Worm (Caenorhabditis elegans) whole organism, young adult: ENCODE measurements around the gene try-5.

Experiments
- B0019.2 ChIP-seq: fragments of 200-800 bp; sonication (Bioruptor generic); conservative IDR thresholded peaks from 2 replicates; pipeline ENCODE4 v1.3.6; 2022; ENCODE audit warnings: missing genetic modification reagents, missing genetic modification characterization, missing compliant biosample characterization
- C06A6.2 ChIP-seq: fragments of 200-800 bp; sonication (Bioruptor generic); conservative IDR thresholded peaks from 2 replicates; pipeline ENCODE4 v1.3.6; 2022; ENCODE audit warnings: missing genetic modification characterization, missing compliant biosample characterization
- D2030.7 ChIP-seq: fragments of 200-800 bp; sonication (Bioruptor generic); IDR thresholded peaks from 2 replicates; pipeline ENCODE4 v1.3.6; 2022; ENCODE audit warnings: missing genetic modification reagents, missing genetic modification characterization, missing compliant biosample characterization
- F39B2.1 ChIP-seq: fragments of 200-800 bp; sonication (Bioruptor generic); IDR thresholded peaks from 2 replicates; pipeline ENCODE4 v1.3.6; 2022; ENCODE audit warnings: missing genetic modification reagents, missing genetic modification characterization, missing compliant biosample characterization
- K11D2.4 ChIP-seq: fragments of 200-800 bp; sonication (Bioruptor generic); IDR thresholded peaks from 2 replicates; pipeline ENCODE4 v1.3.6; 2022; ENCODE audit warnings: missing genetic modification reagents, missing genetic modification characterization, missing compliant biosample characterization
- T26A5.8 ChIP-seq: sonication (generic microtip); optimal IDR thresholded peaks from 2 replicates; lab custom pipeline; 2016; ENCODE audit warnings: missing genetic modification characterization, missing compliant biosample characterization
- Y53F4B.3 ChIP-seq: fragments of 200-800 bp; sonication (Bioruptor generic); IDR thresholded peaks from 2 replicates; pipeline ENCODE4 v1.3.6; 2022; ENCODE audit warnings: missing genetic modification reagents, missing genetic modification characterization, missing compliant biosample characterization
- Y56A3A.18 ChIP-seq: fragments of 200-800 bp; sonication (Bioruptor generic); IDR thresholded peaks from 2 replicates; pipeline ENCODE4 v1.3.6; 2022; ENCODE audit warnings: missing genetic modification reagents, missing genetic modification characterization, missing compliant biosample characterization
- akir-1 ChIP-seq: fragments of 200-800 bp; sonication (Bioruptor generic); optimal IDR thresholded peaks from 2 replicates; lab custom pipeline; 2018; ENCODE audit warnings: mild to moderate bottlenecking, missing genetic modification characterization, moderate library complexity, missing compliant biosample characterization
- atf-7 ChIP-seq: sonication (generic microtip); optimal IDR thresholded peaks from 2 replicates; lab custom pipeline; 2017; ENCODE audit warnings: mild to moderate bottlenecking, missing genetic modification characterization, missing compliant biosample characterization
- attf-3 ChIP-seq: fragments of 200-800 bp; sonication (Bioruptor generic); conservative IDR thresholded peaks from 2 replicates; pipeline ENCODE4 v1.3.6; 2022; ENCODE audit warnings: missing genetic modification reagents, missing genetic modification characterization, missing compliant biosample characterization
- ceh-91 ChIP-seq: fragments of 200-800 bp; sonication (Bioruptor generic); IDR thresholded peaks from 2 replicates; pipeline ENCODE4 v1.3.6; 2022; ENCODE audit warnings: missing genetic modification reagents, missing genetic modification characterization, missing compliant biosample characterization
- chd-7 ChIP-seq: sonication (generic microtip); optimal IDR thresholded peaks from 2 replicates; lab custom pipeline; 2016; ENCODE audit warnings: mild to moderate bottlenecking, missing genetic modification characterization, moderate library complexity, missing compliant biosample characterization
- dox-1 ChIP-seq: fragments of 200-800 bp; sonication (Bioruptor generic); IDR thresholded peaks from 2 replicates; pipeline ENCODE4 v1.3.6; 2022; ENCODE audit warnings: missing genetic modification reagents, missing genetic modification characterization, missing compliant biosample characterization
- efl-1 ChIP-seq: fragments of 150-350 bp; optimal IDR thresholded peaks from 2 replicates; lab custom pipeline; 2014; ENCODE audit warnings: missing biosample characterization, missing genetic modification reagents, missing genetic modification characterization
- egl-44 ChIP-seq: fragments of 200-800 bp; sonication (Bioruptor generic); IDR thresholded peaks from 2 replicates; pipeline ENCODE4 v1.3.6; 2022; ENCODE audit warnings: missing genetic modification reagents, missing genetic modification characterization, missing compliant biosample characterization
- ekl-4 ChIP-seq: fragments of 200-800 bp; sonication (Bioruptor generic); IDR thresholded peaks from 2 replicates; pipeline ENCODE4 v1.3.6; 2022; ENCODE audit warnings: missing genetic modification reagents, missing genetic modification characterization, missing compliant biosample characterization
- him-1 ChIP-seq: sonication (generic microtip); optimal IDR thresholded peaks from 2 replicates; lab custom pipeline; 2016; ENCODE audit warnings: missing genotype, missing genetic modification reagents, missing genetic modification characterization, missing compliant biosample characterization
- hlh-26 ChIP-seq: fragments of 200-800 bp; sonication (Bioruptor generic); conservative IDR thresholded peaks from 2 replicates; pipeline ENCODE4 v1.3.6; 2022; ENCODE audit warnings: missing genetic modification reagents, missing genetic modification characterization, missing compliant biosample characterization
- hrde-1 ChIP-seq: sonication (generic microtip); optimal IDR thresholded peaks from 2 replicates; lab custom pipeline; 2016; ENCODE audit warnings: missing genetic modification characterization, mild to moderate bottlenecking, missing compliant biosample characterization, moderate library complexity, missing genotype, missing genetic modification reagents, borderline replicate concordance
- madf-10 ChIP-seq: sonication (generic microtip); optimal IDR thresholded peaks from 2 replicates; lab custom pipeline; 2016; ENCODE audit warnings: mild to moderate bottlenecking, missing genetic modification characterization, missing compliant biosample characterization
- madf-3 ChIP-seq: fragments of 200-800 bp; sonication (Bioruptor generic); IDR thresholded peaks from 2 replicates; pipeline ENCODE4 v1.3.6; 2022; ENCODE audit warnings: missing genetic modification reagents, missing genetic modification characterization, missing compliant biosample characterization
- mes-4 ChIP-seq: sonication (generic microtip); optimal IDR thresholded peaks from 2 replicates; lab custom pipeline; 2016; ENCODE audit warnings: missing genotype, missing genetic modification characterization, missing compliant biosample characterization
- nfya-1 ChIP-seq: sonication (generic microtip); optimal IDR thresholded peaks from 2 replicates; lab custom pipeline; 2017; ENCODE audit warnings: antibody characterized with exemption, missing compliant biosample characterization, missing genetic modification characterization, borderline replicate concordance; ENCODE audit not compliant: insufficient read depth
- nhr-120 ChIP-seq: fragments of 200-800 bp; sonication (Bioruptor generic); IDR thresholded peaks from 2 replicates; pipeline ENCODE4 v1.3.6; 2022; ENCODE audit warnings: missing genetic modification characterization, missing compliant biosample characterization
- nhr-179 ChIP-seq: sonication (generic microtip); optimal IDR thresholded peaks from 2 replicates; lab custom pipeline; 2016; ENCODE audit warnings: mild to moderate bottlenecking, missing genetic modification characterization, missing compliant biosample characterization
- nhr-80 ChIP-seq: sonication (generic microtip); optimal IDR thresholded peaks from 2 replicates; lab custom pipeline; 2016; ENCODE audit warnings: missing genetic modification characterization, missing compliant biosample characterization
- pbrm-1 ChIP-seq: fragments of 200-800 bp; sonication (Bioruptor generic); IDR thresholded peaks from 2 replicates; pipeline ENCODE4 v1.3.6; 2022; ENCODE audit warnings: missing genetic modification reagents, missing genetic modification characterization, missing compliant biosample characterization
- rcor-1 ChIP-seq: fragments of 200-800 bp; sonication (Bioruptor generic); IDR thresholded peaks from 2 replicates; pipeline ENCODE4 v1.3.6; 2022; ENCODE audit warnings: missing genetic modification reagents, missing genetic modification characterization, missing compliant biosample characterization
- sea-2 ChIP-seq: fragments of 200-800 bp; sonication (Bioruptor generic); IDR thresholded peaks from 2 replicates; pipeline ENCODE4 v1.3.6; 2022; ENCODE audit warnings: missing genetic modification characterization, missing compliant biosample characterization
- snpc-1.1 ChIP-seq: sonication (generic microtip); optimal IDR thresholded peaks from 2 replicates; lab custom pipeline; 2017; ENCODE audit warnings: missing genetic modification characterization, mild to moderate bottlenecking, missing compliant biosample characterization, antibody characterized with exemption, moderate library complexity, missing genotype, missing genetic modification reagents; ENCODE audit not compliant: insufficient read depth
- snpc-3.4 ChIP-seq: sonication (generic microtip); optimal IDR thresholded peaks from 2 replicates; lab custom pipeline; 2017; ENCODE audit warnings: missing genetic modification characterization, mild to moderate bottlenecking, missing compliant biosample characterization, antibody characterized with exemption, moderate library complexity, missing genotype, missing genetic modification reagents
- somi-1 ChIP-seq: fragments of 200-800 bp; sonication (Bioruptor generic); optimal IDR thresholded peaks from 2 replicates; lab custom pipeline; 2018; ENCODE audit warnings: mild to moderate bottlenecking, missing genetic modification characterization, missing compliant biosample characterization
- sptf-2 ChIP-seq: fragments of 200-800 bp; sonication (Bioruptor generic); optimal IDR thresholded peaks from 2 replicates; lab custom pipeline; 2018; ENCODE audit warnings: mild to moderate bottlenecking, missing genetic modification characterization, missing compliant biosample characterization
- tlf-1 ChIP-seq: fragments of 200-800 bp; sonication (Bioruptor generic); optimal IDR thresholded peaks from 2 replicates; lab custom pipeline; 2018; ENCODE audit warnings: mild to moderate bottlenecking, missing genetic modification characterization, missing compliant biosample characterization
- zfh-2 ChIP-seq: fragments of 200-800 bp; sonication (Bioruptor generic); conservative IDR thresholded peaks from 2 replicates; pipeline ENCODE4 v1.3.6; 2022; ENCODE audit warnings: missing genetic modification reagents, missing genetic modification characterization, missing compliant biosample characterization
- ztf-22 ChIP-seq: fragments of 200-800 bp; sonication (Bioruptor generic); optimal IDR thresholded peaks from 2 replicates; lab custom pipeline; 2018; ENCODE audit warnings: mild to moderate bottlenecking, missing genetic modification characterization, moderate library complexity, missing compliant biosample characterization
- ztf-25 ChIP-seq: fragments of 200-800 bp; sonication (Bioruptor generic); IDR thresholded peaks from 2 replicates; pipeline ENCODE4 v1.3.6; 2022; ENCODE audit warnings: missing genetic modification reagents, missing genetic modification characterization, missing compliant biosample characterization
- ztf-26 ChIP-seq: sonication (generic microtip); optimal IDR thresholded peaks from 2 replicates; lab custom pipeline; 2017; ENCODE audit warnings: missing genetic modification characterization, missing compliant biosample characterization
- ztf-6 ChIP-seq: fragments of 200-800 bp; sonication (Bioruptor generic); IDR thresholded peaks from 2 replicates; pipeline ENCODE4 v1.3.6; 2022; ENCODE audit warnings: missing genetic modification reagents, missing genetic modification characterization, missing compliant biosample characterization

try-5 gene

DNA sequence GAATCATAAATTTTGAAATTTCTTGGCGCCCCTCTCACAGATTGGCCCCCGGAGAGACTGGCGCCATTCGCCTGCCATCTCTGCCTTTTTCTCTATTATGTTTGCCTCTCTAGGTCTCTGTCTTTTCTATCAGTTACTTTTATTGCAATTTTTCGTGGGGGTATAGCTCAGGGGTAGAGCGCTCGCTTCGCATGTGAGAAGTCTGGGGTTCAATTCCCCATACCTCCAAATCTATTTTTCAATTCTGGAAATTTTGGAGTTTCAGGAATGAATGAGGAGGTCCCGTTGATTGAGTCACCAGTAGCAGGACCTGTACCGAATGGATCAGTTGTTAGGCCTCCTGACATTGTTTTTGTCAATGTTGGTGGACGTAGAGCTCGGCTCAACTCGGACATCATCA is 28.8 kb upstream of the try-5 start, which contains the start of gene kvs-3 (continued):
- TF ChIP-seq attf-3 (GFP tag; lab: Robert Waterston, UW) (peak; percentile 40; the same call in 1 of the 2 replicates), sea-2 (0 out of 2 replicates have a peak, but pooled peaks have one; percentile 70), ztf-25 (GFP tag; lab: Robert Waterston, UW) (peak; percentile 91), somi-1 (peak; percentile 37), dox-1 (GFP tag; lab: Robert Waterston, UW) (no peak; the same call in 1 of the 2 replicates), C06A6.2 (peak; percentile 63), nhr-120 (GFP tag; lab: Robert Waterston, UW) (peak; percentile 92; the same call in 1 of the 2 replicates), ztf-22 (GFP tag; lab: Kevin White, UChicago) (no peak), ztf-6 (GFP tag; lab: Robert Waterston, UW) (peak; percentile 51; the same call in 1 of the 2 replicates), D2030.7 (GFP tag; lab: Robert Waterston, UW) (peak; percentile 2; the same call in 1 of the 2 replicates), K11D2.4 (GFP tag; lab: Robert Waterston, UW) (peak; percentile 67), efl-1 (GFP tag; lab: Kevin White, UChicago) (peak; percentile 3), Y53F4B.3 (GFP tag; lab: Robert Waterston, UW) (peak; percentile 69; the same call in 1 of the 2 replicates), tlf-1 (GFP tag; lab: Kevin White, UChicago) (no peak), zfh-2 (GFP tag; lab: Robert Waterston, UW) (no peak), egl-44 (GFP tag; lab: Robert Waterston, UW) (peak; percentile 79; the same call in 1 of the 2 replicates), chd-7 (peak; percentile 88), rcor-1 (GFP tag; lab: Robert Waterston, UW) (peak; percentile 84), T26A5.8 (peak; percentile 82), madf-10 (tag; lab: Kevin White, UChicago) (peak; percentile 80), ztf-26 (tag; lab: Kevin White, UChicago) (peak; percentile 70), nhr-179 (tag; lab: Kevin White, UChicago) (peak; percentile 46), mes-4 (tag; lab: Kevin White, UChicago) (peak; percentile 66), nhr-80 (no peak), hlh-26 (GFP tag; lab: Robert Waterston, UW) (no peak), B0019.2 (GFP tag; lab: Robert Waterston, UW) (peak; percentile 49; the same call in 1 of the 2 replicates), pbrm-1 (GFP tag; lab: Robert Waterston, UW) (peak; percentile 62; the same call in 1 of the 2 replicates), sptf-2 (GFP tag; lab: Kevin White, UChicago) (peak; percentile 92), F39B2.1 (GFP tag; lab: Robert Waterston, UW) (peak; percentile 90; the same call in 1 of the 2 replicates), nfya-1 (tag; lab: Kevin White, UChicago) (no peak), ceh-91 (GFP tag; lab: Robert Waterston, UW) (peak; percentile 40; the same call in 1 of the 2 replicates), snpc-3.4 (tag; lab: Kevin White, UChicago) (peak; percentile 89), atf-7 (tag; lab: Kevin White, UChicago) (peak; percentile 51), Y56A3A.18 (GFP tag; lab: Robert Waterston, UW) (no peak; the same call in 1 of the 2 replicates), ekl-4 (GFP tag; lab: Robert Waterston, UW) (peak; percentile 67; the same call in 1 of the 2 replicates), snpc-1.1 (tag; lab: Kevin White, UChicago) (peak; percentile 55), akir-1 (GFP tag; lab: Kevin White, UChicago) (no peak), him-1 (tag; lab: Kevin White, UChicago) (peak; percentile 90), madf-3 (GFP tag; lab: Robert Waterston, UW) (peak; percentile 78), hrde-1 (tag; lab: Kevin White, UChicago) (peak; percentile 83)
